Worm (Caenorhabditis elegans) whole organism, young adult: ENCODE measurements around the gene fbxb-83.

Experiments
- C17E4.6 ChIP-seq: fragments of 200-800 bp; sonication (Bioruptor generic); IDR thresholded peaks from 2 replicates; pipeline ENCODE4 v1.3.6; 2022; ENCODE audit warnings: missing genetic modification reagents, missing genetic modification characterization, missing compliant biosample characterization
- K12H6.12 ChIP-seq: fragments of 200-800 bp; sonication (Bioruptor generic); optimal IDR thresholded peaks from 2 replicates; lab custom pipeline; 2018; ENCODE audit warnings: mild to moderate bottlenecking, missing genetic modification characterization, missing compliant biosample characterization
- T07F8.4 ChIP-seq: sonication (generic microtip); optimal IDR thresholded peaks from 2 replicates; lab custom pipeline; 2016; ENCODE audit warnings: mild to moderate bottlenecking, missing genetic modification characterization, moderate library complexity, missing compliant biosample characterization
- cebp-1 ChIP-seq, 2 experiments: fragments of 200-800 bp in 1 of 2; sonication (Bioruptor generic) in 1 of 2; sonication (generic microtip) in 1 of 2; IDR thresholded peaks in 1 of 2; optimal IDR thresholded peaks in 1 of 2; 2 replicates each; pipeline versions ENCODE4 v1.3.6 to Lab custom; 2017 to 2022; ENCODE audit warnings: missing compliant biosample characterization in 2 of 2, missing genetic modification characterization in 2 of 2, mild to moderate bottlenecking in 1 of 2, missing genetic modification reagents in 1 of 2, moderate library complexity in 1 of 2
- ceh-27 ChIP-seq: fragments of 200-800 bp; sonication (Bioruptor generic); optimal IDR thresholded peaks from 2 replicates; lab custom pipeline; 2018; ENCODE audit warnings: mild to moderate bottlenecking, missing genetic modification characterization, moderate library complexity, missing compliant biosample characterization
- him-1 ChIP-seq: sonication (generic microtip); optimal IDR thresholded peaks from 2 replicates; lab custom pipeline; 2016; ENCODE audit warnings: missing genotype, missing genetic modification reagents, missing genetic modification characterization, missing compliant biosample characterization
- lag-1 ChIP-seq: fragments of 200-800 bp; sonication (Bioruptor generic); IDR thresholded peaks from 2 replicates; pipeline ENCODE4 v1.3.6; 2022; ENCODE audit warnings: missing genetic modification reagents, missing genetic modification characterization, missing compliant biosample characterization
- lin-35 ChIP-seq, 3 experiments: fragments of 150-350 bp in 2 of 3; sonication (generic microtip) in 1 of 3; optimal IDR thresholded peaks; 2 replicates each; lab custom pipeline; 2014 to 2018; ENCODE audit warnings: missing biosample characterization in 3 of 3, missing genetic modification characterization in 3 of 3, missing genetic modification reagents in 3 of 3
- nhr-90 ChIP-seq: sonication (generic microtip); optimal IDR thresholded peaks from 2 replicates; lab custom pipeline; 2016; ENCODE audit warnings: missing genotype, mild to moderate bottlenecking, missing genetic modification characterization, missing compliant biosample characterization
- tbp1 ChIP-seq: fragments of 200-800 bp; sonication (Bioruptor generic); optimal IDR thresholded peaks from 2 replicates; lab custom pipeline; 2018; ENCODE audit warnings: mild to moderate bottlenecking, missing genetic modification characterization, missing compliant biosample characterization
- xnd-1 ChIP-seq: sonication (generic microtip); optimal IDR thresholded peaks from 2 replicates; lab custom pipeline; 2016; ENCODE audit warnings: missing genotype, missing genetic modification reagents, missing genetic modification characterization, missing compliant biosample characterization
- ztf-25 ChIP-seq: fragments of 200-800 bp; sonication (Bioruptor generic); IDR thresholded peaks from 2 replicates; pipeline ENCODE4 v1.3.6; 2022; ENCODE audit warnings: missing genetic modification reagents, missing genetic modification characterization, missing compliant biosample characterization

DNA sequence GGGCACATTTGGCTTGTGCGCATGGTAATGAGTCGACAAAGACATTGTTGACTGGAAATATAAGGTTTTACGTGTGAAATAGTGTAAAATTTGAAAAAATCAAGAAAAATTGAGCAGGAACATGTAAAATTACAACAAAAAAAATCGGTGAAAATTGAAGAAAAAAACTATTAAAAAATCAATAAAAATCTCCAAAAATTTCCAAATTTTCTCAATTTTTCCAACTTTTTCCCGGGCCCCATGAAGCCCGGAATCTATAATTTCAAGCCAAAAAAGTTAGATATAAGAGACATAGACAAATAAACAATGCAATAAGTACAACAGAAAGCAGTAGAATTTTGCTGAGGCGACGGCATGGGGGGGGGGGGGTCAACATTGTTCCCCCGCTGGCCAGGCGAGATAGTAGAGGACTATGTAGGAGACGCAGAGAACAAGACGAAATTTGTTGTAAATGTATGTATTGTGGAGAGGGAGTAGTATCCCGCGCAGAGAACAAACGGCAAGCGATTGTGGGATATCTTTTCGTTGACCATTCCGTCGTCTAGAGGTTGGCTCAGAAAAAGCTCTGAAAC is 50.2 kb downstream of the fbxb-83 start, which contains the start of gene pat-4:
- TF ChIP-seq ztf-25 (GFP tag; lab: Robert Waterston, UW) (no peak), K12H6.12 (tag; lab: Kevin White, UChicago) (no peak), him-1 (no peak), C17E4.6 (GFP tag; lab: Robert Waterston, UW) (no peak), lag-1 (GFP tag; lab: Robert Waterston, UW) (no peak), xnd-1 (no peak), tbp1 (GFP tag; lab: Kevin White, UChicago) (no peak), T07F8.4 (tag; lab: Kevin White, UChicago) (no peak), nhr-90 (tag; lab: Kevin White, UChicago) (no peak), lin-35 (GFP tag; optimal IDR thresholded peaks at IDR 0.05; lab: Kevin White, UChicago) (no peak), cebp-1 (GFP tag; IDR thresholded peaks at IDR 0.05; lab: Robert Waterston, UW) (no peak), cebp-1 (tag; optimal IDR thresholded peaks at IDR 0.05; lab: Kevin White, UChicago) (peak; percentile 42), ceh-27 (GFP tag; lab: Kevin White, UChicago) (no peak)
